Worm (Caenorhabditis elegans) whole organism, mixed stage, embryonic: Measurements from ENCODE around the gene Y71H2B.8.
"Not testable (repeated sequence)": the region's sequence is repeated elsewhere in the genome, so short reads cannot be mapped to it uniquely, and the experiment has no call there.

Experiments used
- M03D4.4 ChIP-seq: sonication (generic microtip); optimal IDR thresholded peaks from 2 replicates; lab custom pipeline; 2017; ENCODE audit warnings: mild to moderate bottlenecking, missing genetic modification characterization, missing compliant biosample characterization
- bed-3 ChIP-seq: fragments of 200-800 bp; sonication (Bioruptor generic); optimal IDR thresholded peaks from 3 replicates; lab custom pipeline; 2018; ENCODE audit warnings: mild to moderate bottlenecking, missing genetic modification characterization, moderate library complexity, missing compliant biosample characterization
- blmp-1 ChIP-seq: fragments of 150-350 bp; optimal IDR thresholded peaks from 2 replicates; lab custom pipeline; 2014; ENCODE audit warnings: missing biosample characterization, missing genetic modification characterization
- ceh-39 ChIP-seq: fragments of 150-350 bp; optimal IDR thresholded peaks from 2 replicates; lab custom pipeline; 2014; ENCODE audit warnings: missing biosample characterization, missing genetic modification characterization
- ceh-43 ChIP-seq: fragments of 200-800 bp; sonication (Bioruptor generic); optimal IDR thresholded peaks from 2 replicates; lab custom pipeline; 2018; ENCODE audit warnings: mild to moderate bottlenecking, missing genetic modification characterization, moderate library complexity, missing compliant biosample characterization
- ceh-83 ChIP-seq: fragments of 200-800 bp; sonication (Bioruptor generic); optimal IDR thresholded peaks from 2 replicates; lab custom pipeline; 2018; ENCODE audit warnings: mild to moderate bottlenecking, missing genetic modification characterization, missing compliant biosample characterization
- ces-1 ChIP-seq: fragments of 150-350 bp; optimal IDR thresholded peaks from 2 replicates; lab custom pipeline; 2014; ENCODE audit warnings: missing biosample characterization, missing genetic modification reagents, missing genetic modification characterization
- cnd-1 ChIP-seq: fragments of 200-800 bp; sonication (Bioruptor generic); optimal IDR thresholded peaks from 2 replicates; lab custom pipeline; 2018; ENCODE audit warnings: mild to moderate bottlenecking, missing genetic modification characterization, missing compliant biosample characterization
- elt-1 ChIP-seq: sonication (generic microtip); optimal IDR thresholded peaks from 2 replicates; lab custom pipeline; 2017; ENCODE audit warnings: missing genetic modification characterization, mild to moderate bottlenecking, missing compliant biosample characterization, antibody characterized with exemption, moderate library complexity, borderline replicate concordance; ENCODE audit not compliant: insufficient read depth
- elt-3 ChIP-seq: fragments of 150-350 bp; optimal IDR thresholded peaks from 2 replicates; lab custom pipeline; 2014; ENCODE audit warnings: missing biosample characterization, missing genetic modification characterization
- flh-1 ChIP-seq: fragments of 200-800 bp; sonication (Bioruptor generic); optimal IDR thresholded peaks from 2 replicates; lab custom pipeline; 2018; ENCODE audit warnings: mild to moderate bottlenecking, missing genetic modification characterization, moderate library complexity, missing compliant biosample characterization
- ham-2 ChIP-seq: fragments of 200-800 bp; sonication (Bioruptor generic); optimal IDR thresholded peaks from 2 replicates; lab custom pipeline; 2018; ENCODE audit warnings: mild to moderate bottlenecking, missing genetic modification characterization, missing compliant biosample characterization
- hlh-1 ChIP-seq: fragments of 150-350 bp; optimal IDR thresholded peaks from 2 replicates; lab custom pipeline; 2014; ENCODE audit warnings: missing biosample characterization, missing genetic modification reagents, missing genetic modification characterization
- lin-13 ChIP-seq: fragments of 150-350 bp; optimal IDR thresholded peaks from 2 replicates; lab custom pipeline; 2014; ENCODE audit warnings: missing biosample characterization, missing genetic modification characterization
- lin-32 ChIP-seq: fragments of 200-800 bp; sonication (Bioruptor generic); optimal IDR thresholded peaks from 2 replicates; lab custom pipeline; 2018; ENCODE audit warnings: mild to moderate bottlenecking, missing genetic modification characterization, missing compliant biosample characterization
- lsy-2 ChIP-seq: fragments of 150-350 bp; optimal IDR thresholded peaks from 2 replicates; lab custom pipeline; 2014; ENCODE audit warnings: missing biosample characterization, missing genetic modification characterization
- mab-5 ChIP-seq: fragments of 150-350 bp; optimal IDR thresholded peaks from 2 replicates; lab custom pipeline; 2014; ENCODE audit warnings: missing biosample characterization, missing genetic modification characterization
- mep-1 ChIP-seq: fragments of 150-350 bp; optimal IDR thresholded peaks from 2 replicates; lab custom pipeline; 2017; ENCODE audit warnings: missing biosample characterization, missing genetic modification reagents, missing genetic modification characterization, inconsistent platforms
- mls-2 ChIP-seq: sonication (generic microtip); optimal IDR thresholded peaks from 2 replicates; lab custom pipeline; 2016; ENCODE audit warnings: mild to moderate bottlenecking, missing genetic modification characterization, moderate library complexity, missing compliant biosample characterization
- nhr-12 ChIP-seq: fragments of 150-350 bp; optimal IDR thresholded peaks from 2 replicates; lab custom pipeline; 2014; ENCODE audit warnings: missing biosample characterization, missing genetic modification characterization
- nhr-2 ChIP-seq: fragments of 150-350 bp; optimal IDR thresholded peaks from 2 replicates; lab custom pipeline; 2014; ENCODE audit warnings: missing biosample characterization, missing genetic modification characterization
- nhr-28 ChIP-seq: fragments of 150-350 bp; optimal IDR thresholded peaks from 2 replicates; lab custom pipeline; 2014; ENCODE audit warnings: missing biosample characterization, missing genetic modification characterization
- nhr-76 ChIP-seq: sonication (generic microtip); optimal IDR thresholded peaks from 2 replicates; lab custom pipeline; 2017; ENCODE audit warnings: missing biosample characterization, missing genetic modification characterization
- pha-4 ChIP-seq: fragments of 150-350 bp; optimal IDR thresholded peaks from 2 replicates; lab custom pipeline; 2018; ENCODE audit warnings: missing biosample characterization, missing genetic modification reagents, missing genetic modification characterization
- sem-2 ChIP-seq: fragments of 200-800 bp; sonication (Bioruptor generic); optimal IDR thresholded peaks from 2 replicates; lab custom pipeline; 2018; ENCODE audit warnings: mild to moderate bottlenecking, missing genetic modification characterization, missing compliant biosample characterization
- snpc-4 ChIP-seq: fragments of 150-350 bp; optimal IDR thresholded peaks from 2 replicates; lab custom pipeline; 2014; ENCODE audit warnings: missing biosample characterization, missing genetic modification characterization
- sptf-1 ChIP-seq: sonication (generic microtip); optimal IDR thresholded peaks from 2 replicates; lab custom pipeline; 2017; ENCODE audit warnings: mild to moderate bottlenecking, missing genetic modification characterization, moderate library complexity, missing compliant biosample characterization
- tbx-8 ChIP-seq: fragments of 200-800 bp; sonication (Bioruptor generic); optimal IDR thresholded peaks from 2 replicates; lab custom pipeline; 2018; ENCODE audit warnings: mild to moderate bottlenecking, missing genetic modification characterization, moderate library complexity, missing compliant biosample characterization
- unc-39 ChIP-seq: fragments of 150-350 bp; optimal IDR thresholded peaks from 2 replicates; lab custom pipeline; 2014; ENCODE audit warnings: missing biosample characterization, missing genetic modification characterization
- unc-62 ChIP-seq: fragments of 150-350 bp; optimal IDR thresholded peaks from 2 replicates; lab custom pipeline; 2014; ENCODE audit warnings: missing biosample characterization, missing genetic modification reagents, missing genetic modification characterization
- zip-8 ChIP-seq: fragments of 150-350 bp; optimal IDR thresholded peaks from 2 replicates; lab custom pipeline; 2014; ENCODE audit warnings: missing biosample characterization, missing genetic modification characterization

Y71H2B.8 gene

ce11 chrIII:2598491-2599065 lies 19.5 kb downstream of the Y71H2B.8 start:
- TF ChIP-seq unc-62 (GFP tag; lab: Kevin White, UChicago), result no peak
- no peak for TF ChIP-seq lin-13 (tag; lab: Kevin White, UChicago)
- TF ChIP-seq unc-39, result no peak
- TF ChIP-seq mab-5 (tag; lab: Kevin White, UChicago), result no peak

- no peak for TF ChIP-seq mep-1 (tag; lab: Kevin White, UChicago)
- no peak for TF ChIP-seq sptf-1 (tag; lab: Kevin White, UChicago)
- no peak for TF ChIP-seq mab-5 (tag; lab: Kevin White, UChicago)
- TF ChIP-seq nhr-12 (tag; lab: Kevin White, UChicago), result no peak
- TF ChIP-seq flh-1, result no peak
- no peak for TF ChIP-seq lin-32 (GFP tag; lab: Kevin White, UChicago)
- TF ChIP-seq ceh-83 (GFP tag; lab: Kevin White, UChicago), result no peak
- no peak for TF ChIP-seq unc-62 (GFP tag; lab: Kevin White, UChicago)
- TF ChIP-seq cnd-1 (tag; lab: Kevin White, UChicago), result no peak
- TF ChIP-seq nhr-2 (tag; lab: Kevin White, UChicago), result no peak
- TF ChIP-seq tbx-8 (GFP tag; lab: Kevin White, UChicago), result no peak
Measured at ce11 chrIII:2603671-2604070, 24.6 kb downstream of the Y71H2B.8 start, which contains the start of gene Y71H2B.11. Y71H2B.11 (plus strand) TSS chrIII:2603971.

DNA sequence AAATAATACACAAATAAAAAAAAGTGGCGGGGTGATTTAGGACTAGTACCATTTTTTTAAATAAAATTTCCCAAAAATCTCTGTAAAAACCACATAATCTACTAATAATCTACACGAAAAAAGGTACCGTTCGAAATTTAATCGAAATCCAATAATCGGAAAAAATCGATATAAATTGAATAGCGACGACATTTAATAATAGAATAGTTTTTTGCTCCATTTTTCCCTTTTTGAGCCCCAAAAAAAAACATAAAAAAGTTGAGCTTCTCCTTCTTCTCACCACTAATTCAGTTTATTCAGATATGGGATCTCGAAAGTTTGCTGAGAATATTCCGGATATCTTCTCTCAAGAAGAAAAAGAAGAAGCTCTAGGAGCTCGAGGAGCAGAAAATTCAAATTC lies 28.6 kb downstream of the Y71H2B.8 start, which contains the start of gene Y71H2B.5:
Gene Y71H2B.5, plus strand, starts transcription at position 301 of the 400 bp plus-strand sequence.
- TF ChIP-seq lsy-2 (tag; lab: Kevin White, UChicago); sem-2; ham-2: not testable (repeated sequence)
- TF ChIP-seq, all 35 proteins: peak for 0; not testable (repeated sequence) for 35

DNA sequence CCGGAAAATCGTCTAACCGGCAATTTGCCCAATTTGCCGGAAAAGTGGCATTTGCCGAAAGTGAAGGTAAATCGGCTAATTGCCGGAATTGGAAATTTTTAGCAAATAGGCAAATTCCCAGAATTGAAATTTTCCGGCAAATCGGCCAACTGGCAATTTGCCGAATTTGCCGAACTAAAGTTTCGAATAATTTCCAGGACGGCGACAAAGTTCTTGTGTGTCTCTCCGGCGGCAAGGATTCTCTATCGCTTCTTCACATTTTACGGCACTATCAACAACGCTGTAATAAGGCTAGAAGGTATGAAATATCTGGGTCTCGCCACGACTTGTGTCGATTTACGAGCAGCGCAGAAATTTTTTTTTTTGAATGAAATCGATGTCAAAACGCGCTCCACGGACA lies 37.1 kb downstream of the Y71H2B.8 start:
- no peak for TF ChIP-seq ceh-43 (GFP tag; lab: Kevin White, UChicago)
- no peak for TF ChIP-seq nhr-76 (tag; lab: Kevin White, UChicago)
- TF ChIP-seq lin-32 (GFP tag; lab: Kevin White, UChicago), result no peak
- TF ChIP-seq elt-3 (tag; lab: Kevin White, UChicago), result no peak
- TF ChIP-seq ces-1 (GFP tag; lab: Kevin White, UChicago), result no peak
- TF ChIP-seq blmp-1 (tag; lab: Kevin White, UChicago), result no peak
- no peak for TF ChIP-seq pha-4
- TF ChIP-seq M03D4.4 (tag; lab: Kevin White, UChicago), result no peak
- no peak for TF ChIP-seq lin-13 (tag; lab: Kevin White, UChicago)
- TF ChIP-seq sem-2, result no peak
- TF ChIP-seq nhr-28 (tag; lab: Kevin White, UChicago), result no peak
- TF ChIP-seq unc-62 (GFP tag; lab: Kevin White, UChicago), result no peak
- TF ChIP-seq unc-39, result no peak

- peak; percentile 77 for TF ChIP-seq hlh-1 (tag; lab: Kevin White, UChicago)
- TF ChIP-seq flh-1, result no peak
Measured at ce11 chrIII:2618663-2619062, 39.6 kb downstream of the Y71H2B.8 start, which contains the start of gene Y71H2B.4. Y71H2B.4 (plus strand) TSS chrIII:2618963.

ce11 chrIII:2619559-2619958 lies 40.5 kb downstream of the Y71H2B.8 start, which contains the start of gene ppfr-4:
ppfr-4 (plus strand) TSS chrIII:2619936.
- no peak for TF ChIP-seq ham-2
- TF ChIP-seq ces-1 (GFP tag; lab: Kevin White, UChicago), result peak; percentile 20

ce11 chrIII:2622870-2623269 lies 43.8 kb downstream of the Y71H2B.8 start, which contains the start of gene Y71H2B.2:
Y71H2B.2 (plus strand) TSS chrIII:2623170.
- TF ChIP-seq mep-1 (tag; lab: Kevin White, UChicago) (no peak), tbx-8 (GFP tag; lab: Kevin White, UChicago) (no peak), ceh-39 (tag; lab: Kevin White, UChicago) (no peak), sptf-1 (tag; lab: Kevin White, UChicago) (no peak), blmp-1 (tag; lab: Kevin White, UChicago) (no peak), mab-5 (tag; lab: Kevin White, UChicago) (no peak), sem-2 (no peak), nhr-12 (tag; lab: Kevin White, UChicago) (no peak), bed-3 (GFP tag; lab: Kevin White, UChicago) (no peak), unc-62 (GFP tag; lab: Kevin White, UChicago) (no peak), M03D4.4 (tag; lab: Kevin White, UChicago) (no peak), pha-4 (no peak), nhr-2 (tag; lab: Kevin White, UChicago) (no peak), lin-32 (GFP tag; lab: Kevin White, UChicago) (no peak), elt-1 (tag; lab: Kevin White, UChicago) (no peak), snpc-4 (tag; lab: Kevin White, UChicago) (no peak), ham-2 (no peak), zip-8 (tag; lab: Kevin White, UChicago) (no peak), mls-2 (no peak)
